Fruit fly (Drosophila melanogaster): ENCODE data around the gene CG7910.

Gene CG7910

dm6 chr3R:8126316-8127150 lies 39.5 kb downstream of the CG7910 start, which contains the start of the genes CG9667 and Arl8 (continued):
- no peak for TF ChIP-seq nau (GFP tag; optimal IDR thresholded peaks at IDR 0.05)
- no peak for TF ChIP-seq fu2 (GFP tag; optimal IDR thresholded peaks at IDR 0.05)
- TF ChIP-seq aop (GFP tag; IDR thresholded peaks at IDR 0.05), result no peak
- TF ChIP-seq Lpt (GFP tag; optimal IDR thresholded peaks at IDR 0.05), result no peak
- peak; percentile 68 for TF ChIP-seq CG9215 (GFP tag; IDR thresholded peaks at IDR 0.05)
- no peak for TF ChIP-seq gro (GFP tag; optimal IDR thresholded peaks at IDR 0.05)
- peak; percentile 56 for TF ChIP-seq CG12769 (tag; optimal IDR thresholded peaks at IDR 0.05)
- TF ChIP-seq Gug (GFP tag; IDR thresholded peaks at IDR 0.05), result peak; percentile 72; the same call in 3 of the 4 replicates
- TF ChIP-seq CG11695 (GFP tag; IDR thresholded peaks at IDR 0.05), result no peak
- TF ChIP-seq so (GFP tag; IDR thresholded peaks at IDR 0.05), result no peak
- peak; percentile 54 for TF ChIP-seq HHEX (GFP tag; optimal IDR thresholded peaks at IDR 0.05)
- TF ChIP-seq CG10147 (GFP tag; optimal IDR thresholded peaks at IDR 0.05), result peak; percentile 68
- peak; percentile 59 for TF ChIP-seq tap (tag; optimal IDR thresholded peaks at IDR 0.05)
- TF ChIP-seq CG5953 (GFP tag; IDR thresholded peaks at IDR 0.05), result no peak
- no peak for TF ChIP-seq CG6683 (GFP tag; optimal IDR thresholded peaks at IDR 0.05)
- TF ChIP-seq pnt (GFP tag; optimal IDR thresholded peaks at IDR 0.05), result no peak
- TF ChIP-seq hb (GFP tag; IDR thresholded peaks at IDR 0.05; ENCODE audit: partially characterized antibody), result no peak
- TF ChIP-seq gfzf (GFP tag; optimal IDR thresholded peaks at IDR 0.05), result peak; percentile 63
- TF ChIP-seq Side (GFP tag; optimal IDR thresholded peaks at IDR 0.05), result no peak
- peak; percentile 77 for TF ChIP-seq CG31441 (GFP tag; IDR thresholded peaks at IDR 0.05)
- TF ChIP-seq grn (GFP tag; optimal IDR thresholded peaks at IDR 0.05), result no peak
- TF ChIP-seq Myb (GFP tag; optimal IDR thresholded peaks at IDR 0.05), result no peak
- no peak for TF ChIP-seq CG17912 (GFP tag; optimal IDR thresholded peaks at IDR 0.05)
- TF ChIP-seq nmo (GFP tag; optimal IDR thresholded peaks at IDR 0.05), result peak; percentile 86
- TF ChIP-seq MTF-1 (GFP tag; optimal IDR thresholded peaks at IDR 0.05; ENCODE audit: borderline replicate concordance), result no peak
- TF ChIP-seq CG9437 (GFP tag; optimal IDR thresholded peaks at IDR 0.05), result peak; percentile 38
- TF ChIP-seq H15 (GFP tag; IDR thresholded peaks at IDR 0.05), result peak; percentile 50; the same call in 1 of the 3 replicates
- TF ChIP-seq sens (GFP tag), result peak; percentile 70
- peak; percentile 78 for TF ChIP-seq Ptx1 (GFP tag; IDR thresholded peaks at IDR 0.05)
- TF ChIP-seq gsb-n (tag; optimal IDR thresholded peaks at IDR 0.05), result peak; percentile 65
- TF ChIP-seq slp2 (GFP tag; optimal IDR thresholded peaks at IDR 0.05), result no peak
- no peak for TF ChIP-seq Lim3 (GFP tag; IDR thresholded peaks at IDR 0.05)
- no peak for TF ChIP-seq tna (GFP tag; IDR thresholded peaks at IDR 0.05; ENCODE audit: partially characterized antibody)
- TF ChIP-seq dmrt11E (tag; optimal IDR thresholded peaks at IDR 0.05), result peak; percentile 63
- no peak; the same call in 1 of the 2 replicates for TF ChIP-seq hbn (GFP tag; IDR thresholded peaks at IDR 0.05; ENCODE audit: partially characterized antibody)
- no peak for TF ChIP-seq bowl (GFP tag; IDR thresholded peaks at IDR 0.05)
- no peak for TF ChIP-seq Kr (GFP tag; optimal IDR thresholded peaks at IDR 0.05)
- peak; percentile 69 for TF ChIP-seq Xbp1 (GFP tag; optimal IDR thresholded peaks at IDR 0.05)
- TF ChIP-seq CG12236 (GFP tag; optimal IDR thresholded peaks at IDR 0.05), result no peak
- TF ChIP-seq CG8089 (GFP tag; optimal IDR thresholded peaks at IDR 0.05), result no peak
- peak; percentile 34 for TF ChIP-seq twi (tag; optimal IDR thresholded peaks at IDR 0.05)
- peak; percentile 84 for TF ChIP-seq phol (tag; optimal IDR thresholded peaks at IDR 0.05)
- peak in 1 of 2 experiments; percentile 41 for TF ChIP-seq insv (GFP tag; optimal IDR thresholded peaks at IDR 0.05)
- TF ChIP-seq Stat92E (GFP tag; optimal IDR thresholded peaks at IDR 0.05), result peak in 1 of 3 experiments; percentile 41
- no peak for TF ChIP-seq sens-2 (GFP tag; IDR thresholded peaks at IDR 0.05)
- TF ChIP-seq her (GFP tag; optimal IDR thresholded peaks at IDR 0.05), result no peak
- TF ChIP-seq Awh (GFP tag; IDR thresholded peaks at IDR 0.05), result 0 out of 2 replicates have a peak, but pooled peaks have one; percentile 33
- TF ChIP-seq CG8290 (GFP tag; optimal IDR thresholded peaks at IDR 0.05), result peak; percentile 86
- peak; percentile 10 to 11 for TF ChIP-seq CG8290 (tag; optimal IDR thresholded peaks at IDR 0.05)
